Fruit fly (Drosophila melanogaster) whole organism, embryonic: ENCODE measurements around the gene jet.

Experiments used
- Bgb ChIP-seq: fragments of 200-800 bp; sonication (Bioruptor generic); IDR thresholded peaks from 2 replicates; pipeline ENCODE4 v1.3.6; 2022; ENCODE audit warnings: missing biosample characterization, missing genetic modification characterization; ENCODE audit not compliant: partially characterized antibody
- Blimp-1 ChIP-seq: fragments of 200-800 bp; sonication (Bioruptor generic); optimal IDR thresholded peaks from 3 replicates; lab custom pipeline; 2018; ENCODE audit warnings: missing biosample characterization, missing genetic modification characterization, mild to moderate bottlenecking, moderate library complexity, missing genetic modification reagents
- CG10543 ChIP-seq: fragments of 200-800 bp; sonication (Bioruptor generic); optimal IDR thresholded peaks from 3 replicates; lab custom pipeline; 2017; ENCODE audit warnings: missing biosample characterization, mild to moderate bottlenecking, missing genetic modification characterization, moderate library complexity
- CG12071 ChIP-seq: fragments of 200-800 bp; sonication (Bioruptor generic); optimal IDR thresholded peaks from 3 replicates; lab custom pipeline; 2018; ENCODE audit warnings: missing biosample characterization, mild to moderate bottlenecking, missing genetic modification characterization
- CG12942 ChIP-seq: fragments of 200-800 bp; sonication (Bioruptor generic); optimal IDR thresholded peaks from 3 replicates; lab custom pipeline; 2016; ENCODE audit warnings: missing biosample characterization, missing genetic modification characterization
- CG13287 ChIP-seq: fragments of 200-800 bp; sonication (Bioruptor generic); IDR thresholded peaks from 2 replicates; pipeline ENCODE4 v1.3.6; 2022; ENCODE audit warnings: missing biosample characterization, missing genetic modification characterization; ENCODE audit not compliant: partially characterized antibody
- CG15601 ChIP-seq: fragments of 200-800 bp; sonication (Bioruptor generic); optimal IDR thresholded peaks from 3 replicates; lab custom pipeline; 2019; ENCODE audit warnings: missing biosample characterization, mild to moderate bottlenecking, missing genetic modification characterization, moderate library complexity
- CG16815 ChIP-seq: fragments of 200-800 bp; sonication (Bioruptor generic); optimal IDR thresholded peaks from 3 replicates; lab custom pipeline; 2017; ENCODE audit warnings: missing biosample characterization, mild to moderate bottlenecking, missing genetic modification characterization
- CG17359 ChIP-seq: fragments of 200-800 bp; sonication (Bioruptor generic); optimal IDR thresholded peaks from 3 replicates; lab custom pipeline; 2018; ENCODE audit warnings: missing biosample characterization, mild to moderate bottlenecking, missing genetic modification characterization, moderate library complexity
- CG17361 ChIP-seq: fragments of 200-800 bp; sonication (Bioruptor generic); IDR thresholded peaks from 3 replicates; pipeline ENCODE4 v1.3.6; 2022; ENCODE audit warnings: missing biosample characterization, missing genetic modification characterization
- CG17612 ChIP-seq: fragments of 200-800 bp; sonication (Bioruptor generic); IDR thresholded peaks from 2 replicates; pipeline ENCODE4 v1.3.6; 2022; ENCODE audit warnings: missing biosample characterization, missing genetic modification characterization
- CG3407 ChIP-seq: fragments of 200-800 bp; sonication (Bioruptor generic); optimal IDR thresholded peaks from 2 replicates; lab custom pipeline; 2018; ENCODE audit warnings: missing biosample characterization, mild to moderate bottlenecking, missing genetic modification characterization
- CG7839 ChIP-seq: fragments of 200-800 bp; sonication (Bioruptor generic); optimal IDR thresholded peaks from 3 replicates; lab custom pipeline; 2018; ENCODE audit warnings: missing biosample characterization, mild to moderate bottlenecking, missing genetic modification characterization, moderate library complexity
- CTCF ChIP-seq: fragments of 200-800 bp; sonication (Bioruptor generic); optimal IDR thresholded peaks from 2 replicates; lab custom pipeline; 2017; ENCODE audit warnings: missing biosample characterization, mild to moderate bottlenecking, missing genetic modification characterization, moderate library complexity
- Ets97D ChIP-seq: fragments of 200-800 bp; sonication (Bioruptor generic); optimal IDR thresholded peaks from 3 replicates; lab custom pipeline; 2016; ENCODE audit warnings: missing biosample characterization, missing genetic modification characterization
- Fer1 ChIP-seq: fragments of 200-800 bp; sonication (Bioruptor generic); optimal IDR thresholded peaks from 2 replicates; lab custom pipeline; 2017; ENCODE audit warnings: missing biosample characterization, mild to moderate bottlenecking, missing genetic modification characterization
- Gsc ChIP-seq: fragments of 200-800 bp; sonication (Bioruptor generic); IDR thresholded peaks from 2 replicates; pipeline ENCODE4 v1.3.6; 2022; ENCODE audit warnings: missing biosample characterization, missing genetic modification characterization
- HLH54F ChIP-seq: fragments of 200-800 bp; sonication (Bioruptor generic); optimal IDR thresholded peaks from 3 replicates; lab custom pipeline; 2016; ENCODE audit warnings: missing biosample characterization, missing genetic modification characterization
- Hey ChIP-seq: fragments of 200-800 bp; sonication (Bioruptor generic); optimal IDR thresholded peaks from 3 replicates; lab custom pipeline; 2018; ENCODE audit warnings: missing biosample characterization, mild to moderate bottlenecking, missing genetic modification characterization
- Hmr ChIP-seq: fragments of 200-800 bp; sonication (Bioruptor generic); optimal IDR thresholded peaks from 3 replicates; lab custom pipeline; 2017; ENCODE audit warnings: mild to moderate bottlenecking, missing biosample characterization, missing genetic modification reagents, missing genetic modification characterization
- Lpt ChIP-seq: fragments of >200 bp; optimal IDR thresholded peaks from 2 replicates; lab custom pipeline; 2018; ENCODE audit warnings: missing biosample characterization, missing genetic modification characterization
- Mrtf ChIP-seq: fragments of 200-800 bp; sonication (Bioruptor generic); IDR thresholded peaks from 3 replicates; pipeline ENCODE4 v1.3.6; 2022; ENCODE audit warnings: missing biosample characterization, missing genetic modification characterization
- Sox100B ChIP-seq: fragments of 200-800 bp; sonication (Bioruptor generic); optimal IDR thresholded peaks from 3 replicates; lab custom pipeline; 2018; ENCODE audit warnings: missing biosample characterization, mild to moderate bottlenecking, missing genetic modification characterization
- Stat92E ChIP-seq, 3 experiments: fragments of >200 bp in 2 of 3; fragments of 200-800 bp in 1 of 3; sonication (Bioruptor generic) in 1 of 3; optimal IDR thresholded peaks; 2 replicates each; lab custom pipeline; 2017 to 2019; ENCODE audit warnings: missing biosample characterization in 3 of 3, missing genetic modification characterization in 3 of 3, mild to moderate bottlenecking in 1 of 3, moderate library complexity in 1 of 3
- ato ChIP-seq: fragments of 200-800 bp; sonication (Bioruptor generic); IDR thresholded peaks from 2 replicates; pipeline ENCODE4 v1.3.6; 2022; ENCODE audit warnings: missing biosample characterization, missing genetic modification characterization; ENCODE audit not compliant: partially characterized antibody
- bowl ChIP-seq: fragments of 200-800 bp; sonication (Bioruptor generic); IDR thresholded peaks from 2 replicates; pipeline ENCODE4 v1.3.6; 2022; ENCODE audit warnings: missing biosample characterization, missing genetic modification characterization
- cad ChIP-seq: fragments of >200 bp; optimal IDR thresholded peaks from 2 replicates; lab custom pipeline; 2017; ENCODE audit warnings: missing biosample characterization, missing genetic modification characterization
- croc ChIP-seq: fragments of 200-800 bp; sonication (Bioruptor generic); conservative IDR thresholded peaks from 3 replicates; pipeline ENCODE4 v1.3.6; 2022; ENCODE audit warnings: missing biosample characterization, missing genetic modification characterization
- dan ChIP-seq: fragments of 200-800 bp; sonication (Bioruptor generic); IDR thresholded peaks from 2 replicates; pipeline ENCODE4 v1.3.6; 2022; ENCODE audit warnings: missing biosample characterization, missing genetic modification characterization
- eve ChIP-seq, 2 experiments: fragments of >200 bp; optimal IDR thresholded peaks; 2 replicates each; lab custom pipeline; 2017; ENCODE audit warnings: missing biosample characterization in 2 of 2, missing genetic modification characterization in 2 of 2
- exex ChIP-seq: fragments of 200-800 bp; sonication (Bioruptor generic); optimal IDR thresholded peaks from 4 replicates; lab custom pipeline; 2018; ENCODE audit warnings: missing biosample characterization, mild to moderate bottlenecking, missing genetic modification characterization, moderate library complexity
- fd64A ChIP-seq: fragments of 200-800 bp; sonication (Bioruptor generic); optimal IDR thresholded peaks from 3 replicates; lab custom pipeline; 2018; ENCODE audit warnings: missing biosample characterization, mild to moderate bottlenecking, missing genetic modification characterization
- gsb ChIP-seq: fragments of 200-800 bp; sonication (Bioruptor generic); IDR thresholded peaks from 2 replicates; pipeline ENCODE4 v1.3.6; 2022; ENCODE audit warnings: missing biosample characterization, missing genetic modification characterization
- ind ChIP-seq: fragments of 200-800 bp; sonication (Bioruptor generic); optimal IDR thresholded peaks from 3 replicates; lab custom pipeline; 2016; ENCODE audit warnings: missing biosample characterization, missing genetic modification characterization
- kni ChIP-seq: fragments of 200-800 bp; sonication (Bioruptor generic); optimal IDR thresholded peaks from 3 replicates; lab custom pipeline; 2017; ENCODE audit warnings: mild to moderate bottlenecking, missing biosample characterization, missing genetic modification reagents, missing genetic modification characterization
- nerfin-1 ChIP-seq: fragments of 200-800 bp; sonication (Bioruptor generic); optimal IDR thresholded peaks from 3 replicates; lab custom pipeline; 2019; ENCODE audit warnings: missing biosample characterization, mild to moderate bottlenecking, missing genetic modification characterization, moderate library complexity
- org-1 ChIP-seq: fragments of 200-800 bp; sonication (Bioruptor generic); optimal IDR thresholded peaks from 2 replicates; lab custom pipeline; 2017; ENCODE audit warnings: missing biosample characterization, missing genetic modification characterization
- otp ChIP-seq: fragments of 200-800 bp; sonication (Bioruptor generic); IDR thresholded peaks from 3 replicates; pipeline ENCODE4, ENCODE4 v1.3.6; 2022; ENCODE audit warnings: missing biosample characterization, missing genetic modification characterization
- schlank ChIP-seq: fragments of 200-800 bp; sonication (Bioruptor generic); optimal IDR thresholded peaks from 2 replicates; lab custom pipeline; 2018; ENCODE audit warnings: missing biosample characterization, mild to moderate bottlenecking, missing genetic modification characterization
- slou ChIP-seq: fragments of 200-800 bp; sonication (Bioruptor generic); optimal IDR thresholded peaks from 3 replicates; lab custom pipeline; 2016; ENCODE audit warnings: missing biosample characterization, missing genetic modification characterization
- tna ChIP-seq: fragments of 200-800 bp; sonication (Bioruptor generic); IDR thresholded peaks from 2 replicates; pipeline ENCODE4 v1.3.6; 2022; ENCODE audit warnings: missing biosample characterization, missing genetic modification characterization; ENCODE audit not compliant: partially characterized antibody
- vvl ChIP-seq: fragments of 200-800 bp; sonication (Bioruptor generic); IDR thresholded peaks from 2 replicates; pipeline ENCODE4 v1.3.6; 2022; ENCODE audit warnings: missing biosample characterization, missing genetic modification characterization

jet gene

dm6 chr2L:4997401-4998259 is 48.0 kb upstream of the jet start (continued):
- TF ChIP-seq tna (GFP tag; lab: Robert Waterston, UW) (peak; percentile 55), Lpt (GFP tag; lab: Kevin White, UChicago) (no peak), Sox100B (GFP tag; lab: Kevin White, UChicago) (peak; percentile 97), CG16815 (GFP tag; lab: Kevin White, UChicago) (peak; percentile 99), fd64A (GFP tag; lab: Kevin White, UChicago) (peak; percentile 98), nerfin-1 (peak; percentile 97), slou (GFP tag; lab: Kevin White, UChicago) (peak; percentile 98), dan (peak; percentile 97), CG12942 (GFP tag; lab: Kevin White, UChicago) (peak; percentile 99), CG17612 (GFP tag; lab: Robert Waterston, UW) (peak; percentile 98), cad (GFP tag; lab: Kevin White, UChicago) (peak; percentile 60), CG3407 (GFP tag; lab: Kevin White, UChicago) (peak; percentile 98), CG12071 (GFP tag; lab: Kevin White, UChicago) (peak; percentile 99), Hmr (GFP tag; lab: Kevin White, UChicago) (peak; percentile 98), gsb (GFP tag; lab: Robert Waterston, UW) (peak; percentile 98), CG17359 (tag; lab: Kevin White, UChicago) (peak; percentile 99), org-1 (GFP tag; lab: Kevin White, UChicago) (peak; percentile 98), ind (GFP tag; lab: Kevin White, UChicago) (peak; percentile 99), bowl (GFP tag; lab: Robert Waterston, UW) (peak; percentile 98)

dm6 chr2L:4996283-4996922 is 46.8 kb upstream of the jet start:
- TF ChIP-seq croc (GFP tag; lab: Robert Waterston, UW): no peak
- no peak for TF ChIP-seq Ets97D (GFP tag; lab: Kevin White, UChicago)
- no peak for TF ChIP-seq Gsc (GFP tag; lab: Robert Waterston, UW)
- TF ChIP-seq schlank: no peak
- no peak for TF ChIP-seq CG10543 (GFP tag; lab: Kevin White, UChicago)
- TF ChIP-seq otp (GFP tag; lab: Robert Waterston, UW): no peak
- peak in 1 of 2 experiments; percentile 69 for TF ChIP-seq eve (GFP tag; optimal IDR thresholded peaks at IDR 0.05; lab: Kevin White, UChicago)
- TF ChIP-seq CG15601 (tag; lab: Kevin White, UChicago): no peak
- 0 out of 2 replicates have a peak, but pooled peaks have one; percentile 9 for TF ChIP-seq ato (GFP tag; lab: Robert Waterston, UW)
- no peak for TF ChIP-seq Fer1 (GFP tag; lab: Kevin White, UChicago)
- no peak for TF ChIP-seq Hey (tag; lab: Kevin White, UChicago)
- TF ChIP-seq CG17361 (GFP tag; lab: Robert Waterston, UW): no peak
- TF ChIP-seq vvl (GFP tag; lab: Robert Waterston, UW): peak; percentile 51; the same call in 1 of the 2 replicates
- no peak for TF ChIP-seq Mrtf (GFP tag; lab: Robert Waterston, UW)
- TF ChIP-seq kni: no peak
- TF ChIP-seq CTCF (GFP tag; lab: Kevin White, UChicago): no peak
- TF ChIP-seq exex (tag; lab: Kevin White, UChicago): no peak
- no peak for TF ChIP-seq CG13287
- TF ChIP-seq Stat92E (GFP tag; optimal IDR thresholded peaks at IDR 0.05; lab: Kevin White, UChicago): no peak
- TF ChIP-seq Bgb (GFP tag; lab: Robert Waterston, UW): no peak
- no peak for TF ChIP-seq HLH54F
- TF ChIP-seq CG7839 (tag; lab: Kevin White, UChicago): no peak
- peak; percentile 71 for TF ChIP-seq Blimp-1 (GFP tag; lab: Kevin White, UChicago)
